Fruit fly (Drosophila melanogaster): ENCODE results near the gene CG2116.

CG2116 gene

DNA sequence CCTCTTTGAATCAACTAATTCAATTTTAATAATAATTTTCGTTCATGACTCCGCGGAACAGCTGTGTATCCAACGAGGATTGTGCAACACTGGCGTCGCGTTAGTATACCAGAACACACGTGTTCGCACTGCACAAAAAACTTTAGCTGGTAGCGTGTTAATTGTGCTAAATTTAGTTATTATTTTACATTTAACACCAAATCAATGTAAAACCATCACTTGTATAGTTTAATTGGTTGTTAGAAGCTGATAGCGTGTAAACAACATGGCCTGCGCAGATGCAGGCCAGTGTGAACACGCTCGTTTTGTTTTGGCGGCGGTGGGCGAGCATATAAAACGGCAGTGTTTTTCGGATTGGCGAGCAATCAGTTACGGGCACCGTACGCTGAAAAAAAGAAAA, 27.7 kb downstream of the CG2116 start, which contains the start of the genes Traf6 and GIIIspla2 (continued):
- TF ChIP-seq Adf1 (GFP tag; IDR thresholded peaks at IDR 0.05) (peak; percentile 48; the same call in 1 of the 2 replicates), CG8388 (GFP tag; optimal IDR thresholded peaks at IDR 0.05) (peak; percentile 79), ERR (GFP tag; optimal IDR thresholded peaks at IDR 0.05) (no peak), NC2β (GFP tag; optimal IDR thresholded peaks at IDR 0.05) (peak; percentile 44), Mrtf (GFP tag; IDR thresholded peaks at IDR 0.05) (peak; percentile 68; the same call in 1 of the 3 replicates), CG18764 (GFP tag; optimal IDR thresholded peaks at IDR 0.05) (peak; percentile 43), CHES-1-like (GFP tag; optimal IDR thresholded peaks at IDR 0.05) (peak; percentile 53), ken (GFP tag; IDR thresholded peaks at IDR 0.05) (peak; percentile 81), hbn (GFP tag; IDR thresholded peaks at IDR 0.05; ENCODE audit: partially characterized antibody) (no peak), ATbp (GFP tag; optimal IDR thresholded peaks at IDR 0.05) (peak; percentile 17), gt (GFP tag; IDR thresholded peaks at IDR 0.05) (peak; percentile 59; the same call in 1 of the 2 replicates), slbo (GFP tag; IDR thresholded peaks at IDR 0.05) (peak; percentile 83), al (GFP tag; IDR thresholded peaks at IDR 0.05) (peak; percentile 73), CG33213 (GFP tag; optimal IDR thresholded peaks at IDR 0.05) (peak; percentile 68), pho (GFP tag; optimal IDR thresholded peaks at IDR 0.05) (peak; percentile 77), CG9215 (GFP tag; IDR thresholded peaks at IDR 0.05) (peak; percentile 79; the same call in 1 of the 2 replicates), CG8944 (GFP tag; optimal IDR thresholded peaks at IDR 0.05) (peak; percentile 43), Xbp1 (GFP tag; optimal IDR thresholded peaks at IDR 0.05) (peak; percentile 75), Optix (GFP tag; IDR thresholded peaks at IDR 0.05) (peak; percentile 62; the same call in 2 of the 3 replicates), CoRest (tag; optimal IDR thresholded peaks at IDR 0.05) (peak; percentile 82), CG18619 (GFP tag; optimal IDR thresholded peaks at IDR 0.05) (peak; percentile 71), CG11247 (GFP tag; IDR thresholded peaks at IDR 0.05) (peak; percentile 63), Chrac-16 (GFP tag; optimal IDR thresholded peaks at IDR 0.05) (peak; percentile 60), ranshi (GFP tag; IDR thresholded peaks at IDR 0.05) (peak; percentile 75), CG9876 (GFP tag; optimal IDR thresholded peaks at IDR 0.05) (peak; percentile 13), Neu2 (GFP tag; optimal IDR thresholded peaks at IDR 0.05; ENCODE audit: borderline replicate concordance) (no peak), CG8089 (GFP tag; optimal IDR thresholded peaks at IDR 0.05) (peak; percentile 53), CG6654 (GFP tag; optimal IDR thresholded peaks at IDR 0.05) (peak; percentile 25), Doc2 (GFP tag; IDR thresholded peaks at IDR 0.05) (no peak), Drgx (GFP tag; IDR thresholded peaks at IDR 0.05) (peak; percentile 67), CG3838 (GFP tag; optimal IDR thresholded peaks at IDR 0.05) (no peak), CG3163 (GFP tag; optimal IDR thresholded peaks at IDR 0.05) (peak; percentile 16), Gug (GFP tag; IDR thresholded peaks at IDR 0.05) (peak; percentile 65), CG8924 (tag; optimal IDR thresholded peaks at IDR 0.05) (peak; percentile 71), CG1024 (GFP tag; IDR thresholded peaks at IDR 0.05) (peak; percentile 27; the same call in 1 of the 2 replicates), CG31441 (GFP tag; IDR thresholded peaks at IDR 0.05) (no peak; the same call in 1 of the 2 replicates), CG4360 (GFP tag; IDR thresholded peaks at IDR 0.05) (no peak), CG31388 (GFP tag; optimal IDR thresholded peaks at IDR 0.05) (no peak), Six4 (GFP tag; optimal IDR thresholded peaks at IDR 0.05) (peak; percentile 40), CG3995 (GFP tag; optimal IDR thresholded peaks at IDR 0.05) (peak; percentile 60), Max (GFP tag; optimal IDR thresholded peaks at IDR 0.05) (peak; percentile 67), bbx (GFP tag; IDR thresholded peaks at IDR 0.05; ENCODE audit: partially characterized antibody) (no peak), CG8765 (GFP tag; IDR thresholded peaks at IDR 0.05) (peak; percentile 29; the same call in 1 of the 2 replicates), Aef1 (GFP tag; IDR thresholded peaks at IDR 0.05) (peak; percentile 45; the same call in 2 of the 3 replicates), CG11398 (GFP tag; optimal IDR thresholded peaks at IDR 0.05) (peak; percentile 47), cad (GFP tag; optimal IDR thresholded peaks at IDR 0.05) (no peak), CG3726 (GFP tag; IDR thresholded peaks at IDR 0.05) (peak; percentile 10; the same call in 1 of the 3 replicates), YL-1 (GFP tag; optimal IDR thresholded peaks at IDR 0.05) (peak; percentile 19), prd (optimal IDR thresholded peaks at IDR 0.05) (no peak), prd (GFP tag; IDR thresholded peaks at IDR 0.05) (peak; percentile 78), eve (GFP tag; optimal IDR thresholded peaks at IDR 0.05) (no peak), exex (tag; optimal IDR thresholded peaks at IDR 0.05) (no peak)
